Worm (Caenorhabditis elegans) whole organism, dauer: ENCODE measurements around the gene W08A12.3.

Experiments
- unc-62 ChIP-seq: sonication (generic microtip); optimal IDR thresholded peaks from 2 replicates; lab custom pipeline; 2017; ENCODE audit warnings: missing biosample characterization, missing genetic modification reagents, missing genetic modification characterization

Gene W08A12.3

ce11 chrV:3682553-3682952, at the start of gene W08A12.3:
Gene W08A12.3 (plus strand): TSS chrV:3682853.
- no peak for TF ChIP-seq unc-62 (GFP tag; lab: Kevin White, UChicago)

ce11 chrV:3633041-3633440, 49.6 kb upstream of the W08A12.3 start, which contains the start of gene F59B1.2:
Gene F59B1.2 (plus strand): TSS chrV:3633341.
- TF ChIP-seq unc-62 (GFP tag; lab: Kevin White, UChicago): no peak

ce11 chrV:3634293-3635016, 48.2 kb upstream of the W08A12.3 start:
- no peak for TF ChIP-seq unc-62 (GFP tag; lab: Kevin White, UChicago)

- no peak for TF ChIP-seq unc-62 (GFP tag; lab: Kevin White, UChicago)
Measured at ce11 chrV:3637086-3637485, 45.6 kb upstream of the W08A12.3 start, which contains the start of gene srx-41. Gene srx-41 (minus strand): TSS chrV:3637186.

ce11 chrV:3639873-3640272, 42.8 kb upstream of the W08A12.3 start:
- no peak for TF ChIP-seq unc-62 (GFP tag; lab: Kevin White, UChicago)

ce11 chrV:3644193-3644693, 38.4 kb upstream of the W08A12.3 start, which contains the start of gene F59B1.8:
Gene F59B1.8 (minus strand): TSS chrV:3644243.
- no peak for TF ChIP-seq unc-62 (GFP tag; lab: Kevin White, UChicago)

ce11 chrV:3647862-3648261, 34.8 kb upstream of the W08A12.3 start, which contains the start of gene F59B1.10:
Gene F59B1.10 (minus strand): TSS chrV:3647962.
- no peak for TF ChIP-seq unc-62 (GFP tag; lab: Kevin White, UChicago)

- no peak for TF ChIP-seq unc-62 (GFP tag; lab: Kevin White, UChicago)
Measured at ce11 chrV:3649473-3649872, 33.2 kb upstream of the W08A12.3 start, which contains the start of gene str-114. Gene str-114 (plus strand): TSS chrV:3649773.

ce11 chrV:3659472-3659871, 23.2 kb upstream of the W08A12.3 start, which contains the start of gene acr-23:
Gene acr-23 (minus strand): TSS chrV:3659572.
- no peak for TF ChIP-seq unc-62 (GFP tag; lab: Kevin White, UChicago)

ce11 chrV:3666887-3667286, 15.8 kb upstream of the W08A12.3 start, which contains the start of gene str-113:
Gene str-113 (minus strand): TSS chrV:3666987.
- TF ChIP-seq unc-62 (GFP tag; lab: Kevin White, UChicago): no peak

- no peak for TF ChIP-seq unc-62 (GFP tag; lab: Kevin White, UChicago)
Measured at ce11 chrV:3668464-3668863, 14.2 kb upstream of the W08A12.3 start, which contains the start of gene Y39H10B.2. Gene Y39H10B.2 (plus strand): TSS chrV:3668764.

- TF ChIP-seq unc-62 (GFP tag; lab: Kevin White, UChicago): no peak
Measured at ce11 chrV:3670499-3670898, 12.2 kb upstream of the W08A12.3 start, which contains the start of gene Y39H10B.3. Gene Y39H10B.3 (plus strand): TSS chrV:3670799.

- no peak for TF ChIP-seq unc-62 (GFP tag; lab: Kevin White, UChicago)
Measured at ce11 chrV:3673080-3673479, 9.6 kb upstream of the W08A12.3 start, which contains the start of gene pals-33. Gene pals-33 (plus strand): TSS chrV:3673380.

- TF ChIP-seq unc-62 (GFP tag; lab: Kevin White, UChicago): no peak
Measured at ce11 chrV:3677212-3677611, 5.4 kb upstream of the W08A12.3 start.

- no peak for TF ChIP-seq unc-62 (GFP tag; lab: Kevin White, UChicago)
Measured at ce11 chrV:3678513-3678912, 4.1 kb upstream of the W08A12.3 start.

ce11 chrV:3685790-3686208, 3.1 kb downstream of the W08A12.3 start, which contains the start of gene W08A12.2:
Gene W08A12.2 (minus strand): TSS chrV:3685892.
- TF ChIP-seq unc-62 (GFP tag; lab: Kevin White, UChicago): no peak
